Fruit fly (Drosophila melanogaster) whole organism, prepupa: ENCODE results near the gene CNMa.

Source experiments
- CG10631 ChIP-seq: fragments of 200-800 bp; sonication (Bioruptor generic); optimal IDR thresholded peaks from 2 replicates; lab custom pipeline; 2016; ENCODE audit warnings: missing biosample characterization, missing genetic modification characterization
- CG3032 ChIP-seq: fragments of 200-800 bp; optimal IDR thresholded peaks from 2 replicates; lab custom pipeline; 2019; ENCODE audit warnings: missing biosample characterization, mild to moderate bottlenecking, missing genetic modification characterization, moderate library complexity
- CG34406 ChIP-seq: fragments of 200-800 bp; sonication (Bioruptor generic); optimal IDR thresholded peaks from 3 replicates; lab custom pipeline; 2016; ENCODE audit warnings: missing biosample characterization, missing genetic modification characterization
- CG6276 ChIP-seq: fragments of 200-800 bp; sonication (Bioruptor generic); optimal IDR thresholded peaks from 2 replicates; lab custom pipeline; 2017; ENCODE audit warnings: missing biosample characterization, mild to moderate bottlenecking, missing genetic modification characterization
- CG7368 ChIP-seq: fragments of 200-800 bp; sonication (Bioruptor generic); optimal IDR thresholded peaks from 3 replicates; lab custom pipeline; 2016; ENCODE audit warnings: missing biosample characterization, missing genetic modification characterization
- Eip78C ChIP-seq: fragments of 200-800 bp; sonication (Bioruptor generic); peaks from one replicate; lab custom pipeline; 2016; ENCODE audit warnings: missing biosample characterization, missing genetic modification characterization
- Ets21C ChIP-seq: fragments of 200-800 bp; sonication (Bioruptor generic); optimal IDR thresholded peaks from 3 replicates; lab custom pipeline; 2016; ENCODE audit warnings: missing biosample characterization, missing genetic modification characterization
- Lpt ChIP-seq: fragments of 200-800 bp; sonication (Bioruptor generic); optimal IDR thresholded peaks from 3 replicates; lab custom pipeline; 2016; ENCODE audit warnings: missing biosample characterization, missing genetic modification characterization
- Sox102F ChIP-seq: fragments of 200-800 bp; sonication (Bioruptor generic); optimal IDR thresholded peaks from 2 replicates; lab custom pipeline; 2016; ENCODE audit warnings: missing biosample characterization, mild to moderate bottlenecking, missing genetic modification characterization
- Sox14 ChIP-seq: fragments of 200-800 bp; sonication (Bioruptor generic); optimal IDR thresholded peaks from 3 replicates; lab custom pipeline; 2016; ENCODE audit warnings: missing biosample characterization, missing genetic modification characterization
- ss ChIP-seq, 2 experiments: fragments of 200-800 bp; sonication (Bioruptor generic); optimal IDR thresholded peaks; 2 replicates in 1 of 2; 3 replicates in 1 of 2; lab custom pipeline; 2017 to 2018; ENCODE audit warnings: mild to moderate bottlenecking in 2 of 2, missing biosample characterization in 2 of 2, missing genetic modification characterization in 2 of 2, moderate library complexity in 1 of 2

DNA sequence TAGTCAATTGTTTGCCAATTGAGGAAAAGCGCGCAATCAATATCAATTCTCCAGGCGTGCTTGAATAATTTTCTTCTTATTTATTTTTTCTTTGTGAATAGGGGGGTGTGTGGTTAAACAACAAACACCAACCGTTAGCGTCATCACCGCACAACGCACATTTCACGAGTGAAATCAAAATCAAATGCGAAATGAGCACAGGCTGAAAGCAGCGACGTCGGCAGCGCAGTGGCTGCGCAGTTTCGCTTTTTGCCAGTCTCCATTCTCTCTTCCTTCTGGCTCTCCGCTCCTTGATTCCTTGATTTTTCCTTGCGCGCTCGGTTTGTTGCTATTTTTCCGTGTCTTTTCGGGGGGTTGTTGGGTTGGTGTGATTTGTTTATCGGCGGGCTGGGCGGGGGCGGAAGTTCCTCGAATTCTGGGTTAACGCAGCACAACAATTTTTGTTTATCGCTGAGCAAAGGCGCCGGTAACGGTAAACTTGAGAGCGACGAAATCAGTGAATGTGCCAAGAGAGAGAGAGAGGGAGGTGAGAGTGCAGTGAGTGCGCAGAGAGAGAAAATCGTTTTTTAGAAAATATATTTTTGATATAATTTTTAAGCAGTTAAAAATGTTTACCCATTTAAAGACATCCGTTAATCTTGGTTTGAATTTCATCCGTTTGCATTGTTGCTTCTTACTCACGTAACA, 27.6 kb upstream of the CNMa start, which contains the start of gene CG13937:
- TF ChIP-seq CG6276 (GFP tag; lab: Kevin White, UChicago) (no peak), Lpt (GFP tag; lab: Kevin White, UChicago) (no peak), Sox102F (GFP tag; lab: Kevin White, UChicago) (no peak), Sox14 (no peak), CG3032 (tag; lab: Kevin White, UChicago) (no peak), Eip78C (GFP tag; lab: Kevin White, UChicago) (peak; percentile 40), Ets21C (GFP tag; lab: Kevin White, UChicago) (no peak), CG10631 (GFP tag; lab: Kevin White, UChicago) (no peak), CG34406 (GFP tag; lab: Kevin White, UChicago) (no peak), CG7368 (GFP tag; lab: Kevin White, UChicago) (no peak), ss (GFP tag; optimal IDR thresholded peaks at IDR 0.05; lab: Kevin White, UChicago) (no peak)
